Fruit fly (Drosophila melanogaster): Measurements from ENCODE around the gene robo2.

robo2 gene

dm6 chr2L:1361771-1362632 is 58.3 kb downstream of the robo2 start, which contains the start of gene NLaz:
Gene NLaz, minus strand, starts transcription at chr2L:1361821.
- no peak for TF ChIP-seq noc (tag; optimal IDR thresholded peaks at IDR 0.05)

dm6 chr2L:1359690-1360089 is 60.6 kb downstream of the robo2 start, which contains the start of gene CG31659:
Gene CG31659, minus strand, starts transcription at chr2L:1359790.
- no peak for TF ChIP-seq noc (tag; optimal IDR thresholded peaks at IDR 0.05)

dm6 chr2L:1355824-1356223 is 64.4 kb downstream of the robo2 start, which contains the start of gene CG5565:
Gene CG5565, minus strand, starts transcription at chr2L:1355924.
- TF ChIP-seq noc (tag; optimal IDR thresholded peaks at IDR 0.05), result no peak

- no peak for TF ChIP-seq noc (tag; optimal IDR thresholded peaks at IDR 0.05)
Measured at dm6 chr2L:1354819-1355218, 65.4 kb downstream of the robo2 start, which contains the start of gene CG31924. Gene CG31924, minus strand, starts transcription at chr2L:1354919.

dm6 chr2L:1354009-1354408 is 66.2 kb downstream of the robo2 start, which contains the start of gene CG5561:
Gene CG5561, minus strand, starts transcription at chr2L:1354109.
- no peak for TF ChIP-seq noc (tag; optimal IDR thresholded peaks at IDR 0.05)

- no peak for TF ChIP-seq noc (tag; optimal IDR thresholded peaks at IDR 0.05)
Measured at dm6 chr2L:1352768-1353167, 67.5 kb downstream of the robo2 start, which contains the start of gene CG5556. Gene CG5556, minus strand, starts transcription at chr2L:1352868.

- no peak for TF ChIP-seq noc (tag; optimal IDR thresholded peaks at IDR 0.05)
Measured at dm6 chr2L:1346034-1346433, 74.2 kb downstream of the robo2 start.

- TF ChIP-seq noc (tag; optimal IDR thresholded peaks at IDR 0.05), result no peak
Measured at dm6 chr2L:1344071-1344470, 76.2 kb downstream of the robo2 start, which contains the start of the genes CG33922 and Cdlc2. Gene CG33922, minus strand, starts transcription at chr2L:1344171. Gene Cdlc2, plus strand, starts transcription at chr2L:1344400.

- TF ChIP-seq noc (tag; optimal IDR thresholded peaks at IDR 0.05), result no peak
Measured at dm6 chr2L:1341995-1342394, 78.3 kb downstream of the robo2 start, which contains the start of gene CG33923. Gene CG33923, minus strand, starts transcription at chr2L:1342095.

dm6 chr2L:1333828-1334227 is 86.4 kb downstream of the robo2 start, which contains the start of gene CG5440:
Gene CG5440, plus strand, starts transcription at chr2L:1334128.
- TF ChIP-seq noc (tag; optimal IDR thresholded peaks at IDR 0.05), result no peak

Data from whole organism, larva.